Worm (Caenorhabditis elegans): ENCODE results near the gene ehs-1.
A peak's percentile ranks its signal among the peaks of the same experiment; 100 is the strongest.
"Not testable (repeated sequence)": the region's sequence is repeated elsewhere in the genome, so short reads cannot be mapped to it uniquely, and the experiment has no call there.

The ehs-1 gene

DNA sequence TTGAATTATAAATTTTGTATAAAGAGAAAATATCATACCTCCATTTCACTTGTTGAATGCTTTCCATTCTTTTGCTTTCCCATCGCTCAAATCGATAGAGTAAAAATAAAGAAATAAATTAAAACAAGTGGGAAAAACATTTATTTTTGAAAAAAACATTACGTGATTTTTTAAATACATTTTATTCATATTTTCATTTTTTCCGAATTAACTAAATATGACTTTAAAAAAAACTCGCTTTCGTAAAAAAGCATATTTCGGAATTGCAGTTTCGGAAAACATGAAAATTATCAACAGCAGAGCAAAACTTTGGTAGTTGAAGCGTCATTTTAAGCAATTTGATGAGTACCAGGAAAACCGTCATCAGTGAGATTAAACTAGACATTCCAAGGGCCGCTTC is 21.0 kb upstream of the ehs-1 start, which contains the start of gene K05F1.8:
Gene K05F1.8, minus strand, starts transcription at position 101 of the 400 bp plus-strand sequence.
- TF ChIP-seq dao-5 (tag; optimal IDR thresholded peaks at IDR 0.05) (no peak), W03F9.2 (tag; optimal IDR thresholded peaks at IDR 0.05) (no peak), him-1 (tag; optimal IDR thresholded peaks at IDR 0.05) (no peak)

DNA sequence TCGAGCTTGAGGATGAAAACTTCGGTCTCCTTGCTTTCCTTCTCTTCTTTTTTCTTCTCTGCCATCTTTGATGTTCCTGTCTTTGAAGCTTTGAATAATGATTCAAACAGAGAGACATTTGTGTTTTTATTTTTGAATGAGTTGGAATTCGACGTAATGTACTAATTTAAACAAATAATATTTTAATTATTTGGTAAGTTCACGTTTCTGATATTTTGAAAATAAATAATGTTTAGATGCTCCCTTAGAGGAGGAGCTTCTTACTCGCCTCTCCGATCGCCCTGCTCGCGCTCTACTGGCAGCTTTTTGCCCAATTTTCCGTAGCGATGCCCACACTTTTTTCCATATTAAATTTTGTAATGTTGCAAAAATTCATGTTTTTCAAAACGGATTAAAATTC is 19.4 kb upstream of the ehs-1 start, which contains the start of the genes K05F1.9 and K05F1.1:
Gene K05F1.9, minus strand, starts transcription at position 101 of the 400 bp plus-strand sequence.
Gene K05F1.1, plus strand, starts transcription at position 308 of the 400 bp plus-strand sequence.
- TF ChIP-seq dao-5 (tag; optimal IDR thresholded peaks at IDR 0.05) (no peak), W03F9.2 (tag; optimal IDR thresholded peaks at IDR 0.05) (no peak), him-1 (tag; optimal IDR thresholded peaks at IDR 0.05) (no peak)

DNA sequence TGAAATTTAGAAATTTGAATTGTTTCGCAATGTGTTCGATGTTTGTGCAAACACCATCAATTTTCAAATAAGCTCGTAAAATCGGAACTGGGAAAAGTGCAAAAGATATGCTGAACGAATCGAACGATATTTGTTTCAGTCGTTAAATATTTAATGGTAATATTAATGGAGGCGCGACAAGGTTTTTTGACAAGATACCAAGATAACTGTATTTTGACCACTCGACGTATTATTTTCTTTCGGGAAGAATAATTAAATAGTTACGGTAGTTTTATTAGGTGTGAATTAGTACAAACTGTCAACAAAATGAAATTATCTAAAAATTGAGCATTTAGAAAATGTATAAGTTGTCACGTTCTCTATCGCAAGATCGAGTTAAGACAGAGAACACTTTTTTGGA is 16.2 kb upstream of the ehs-1 start:
- no peak for TF ChIP-seq him-1 (tag; optimal IDR thresholded peaks at IDR 0.05)
- TF ChIP-seq dao-5 (tag; optimal IDR thresholded peaks at IDR 0.05), result no peak
- no peak for TF ChIP-seq W03F9.2 (tag; optimal IDR thresholded peaks at IDR 0.05)

DNA sequence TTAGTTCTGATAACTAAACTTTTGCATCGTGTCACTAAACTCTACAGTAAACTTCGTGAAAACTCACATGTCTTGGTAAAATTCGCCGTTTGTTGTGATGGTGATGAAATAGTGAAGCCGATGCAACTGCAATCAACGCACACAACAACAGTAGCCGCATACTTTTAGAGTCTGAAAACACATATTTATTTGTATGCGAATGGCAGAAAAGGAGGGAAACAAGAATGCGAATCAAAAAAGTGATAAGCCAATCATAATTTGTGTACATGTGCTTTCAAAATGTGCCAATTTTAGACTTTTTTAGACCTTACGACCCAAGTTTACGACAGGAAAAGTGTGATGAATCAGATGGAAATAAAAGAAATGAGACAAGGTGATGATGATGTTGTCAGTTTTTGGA is 15.2 kb upstream of the ehs-1 start, which contains the start of gene K05F1.10:
Gene K05F1.10, minus strand, starts transcription at position 171 of the 400 bp plus-strand sequence.
- TF ChIP-seq W03F9.2 (tag; optimal IDR thresholded peaks at IDR 0.05), result no peak
- no peak for TF ChIP-seq him-1 (tag; optimal IDR thresholded peaks at IDR 0.05)
- no peak for TF ChIP-seq dao-5 (tag; optimal IDR thresholded peaks at IDR 0.05)

DNA sequence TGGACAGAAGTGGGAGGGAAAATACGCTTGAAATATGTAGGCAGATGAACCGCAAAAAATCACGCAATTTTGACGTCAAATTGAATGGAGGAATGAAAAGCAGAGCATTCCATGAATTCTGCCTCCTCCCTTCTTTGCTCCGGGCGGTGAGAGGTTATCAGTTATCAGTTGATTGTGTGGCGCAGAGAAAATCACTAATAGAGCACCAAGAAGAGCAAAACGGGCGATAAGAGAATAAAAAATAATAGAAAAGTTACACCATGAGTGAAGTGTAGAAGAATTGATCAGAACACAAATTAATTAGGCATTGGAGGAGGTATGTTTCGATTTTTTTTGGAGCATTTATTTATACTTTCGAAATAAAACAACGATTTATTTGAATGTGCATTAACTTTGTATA is 13.9 kb upstream of the ehs-1 start:
- TF ChIP-seq W03F9.2 (tag; optimal IDR thresholded peaks at IDR 0.05) (no peak), him-1 (tag; optimal IDR thresholded peaks at IDR 0.05) (no peak), dao-5 (tag; optimal IDR thresholded peaks at IDR 0.05) (no peak)

DNA sequence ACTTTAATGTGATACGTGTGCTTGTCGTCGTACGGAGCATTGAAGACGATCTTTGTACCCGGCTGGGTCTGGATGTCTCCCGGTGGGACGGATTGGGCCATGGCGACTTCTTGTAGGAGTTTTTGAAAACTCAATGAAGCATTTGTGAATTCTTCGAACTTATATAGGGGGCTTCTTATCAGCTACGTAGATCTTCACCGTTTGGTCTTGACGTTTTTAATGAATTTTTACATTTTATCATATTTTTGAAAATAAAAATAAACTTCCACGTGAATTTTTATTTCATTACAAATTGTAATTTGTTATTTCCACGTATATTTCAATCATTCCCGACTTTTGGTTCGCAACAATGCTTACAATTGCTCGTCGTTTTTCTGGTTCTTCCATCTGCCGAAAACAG is 10.3 kb upstream of the ehs-1 start, which contains the start of the genes msp-64 and ZK1248.5:
Gene msp-64, minus strand, starts transcription at position 101 of the 400 bp plus-strand sequence.
Gene ZK1248.5, plus strand, starts transcription at position 285 of the 400 bp plus-strand sequence.
- no peak for TF ChIP-seq him-1 (tag; optimal IDR thresholded peaks at IDR 0.05)
- no peak for TF ChIP-seq W03F9.2 (tag; optimal IDR thresholded peaks at IDR 0.05)

DNA sequence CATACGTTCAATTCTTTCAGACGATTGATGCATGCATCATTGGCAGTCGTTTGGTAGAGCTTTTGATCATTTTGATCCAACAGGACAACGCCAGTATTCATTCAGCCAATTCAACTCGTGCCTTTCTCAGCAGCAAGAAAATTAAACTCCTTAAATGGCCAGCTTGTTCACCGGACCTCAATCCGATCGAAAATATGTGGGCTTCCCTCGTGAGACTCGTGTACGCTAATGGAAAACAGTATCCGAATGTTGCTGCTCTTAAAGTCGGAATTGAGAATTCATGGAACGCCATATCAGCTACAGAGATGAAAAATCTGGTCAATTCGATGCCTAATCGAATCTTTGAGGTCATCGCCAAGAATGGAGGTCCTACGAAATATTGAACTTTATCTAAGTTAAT is 5.1 kb upstream of the ehs-1 start, which contains the start of gene wago-5:
Gene wago-5, minus strand, starts transcription at position 101 of the 400 bp plus-strand sequence.
- TF ChIP-seq W03F9.2, dao-5, him-1 (tag; optimal IDR thresholded peaks at IDR 0.05): not testable (repeated sequence)

DNA sequence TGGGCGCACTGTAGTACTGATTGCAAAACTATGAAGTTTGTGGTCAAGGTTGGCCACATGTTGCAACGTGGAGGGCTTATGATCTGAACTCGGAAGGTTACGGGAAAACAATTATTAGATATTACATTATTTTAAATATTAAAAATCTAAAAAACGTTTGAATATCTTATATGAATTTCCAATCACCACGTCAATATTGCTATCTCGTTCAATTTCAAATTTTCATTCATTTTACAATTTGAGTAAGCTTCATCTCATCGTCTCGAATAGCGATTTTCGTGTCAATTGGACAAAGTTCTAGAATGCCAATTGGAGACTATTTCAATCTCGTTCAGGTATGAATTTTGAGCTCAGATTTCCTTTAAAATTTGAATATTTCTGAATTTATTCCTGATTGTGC is 4.2 kb upstream of the ehs-1 start, which contains the start of gene ZK1248.20:
Gene ZK1248.20, plus strand, starts transcription at position 301 of the 400 bp plus-strand sequence.
- TF ChIP-seq him-1 (tag; optimal IDR thresholded peaks at IDR 0.05) (no peak), dao-5 (tag; optimal IDR thresholded peaks at IDR 0.05) (no peak), W03F9.2 (tag; optimal IDR thresholded peaks at IDR 0.05) (no peak)

DNA sequence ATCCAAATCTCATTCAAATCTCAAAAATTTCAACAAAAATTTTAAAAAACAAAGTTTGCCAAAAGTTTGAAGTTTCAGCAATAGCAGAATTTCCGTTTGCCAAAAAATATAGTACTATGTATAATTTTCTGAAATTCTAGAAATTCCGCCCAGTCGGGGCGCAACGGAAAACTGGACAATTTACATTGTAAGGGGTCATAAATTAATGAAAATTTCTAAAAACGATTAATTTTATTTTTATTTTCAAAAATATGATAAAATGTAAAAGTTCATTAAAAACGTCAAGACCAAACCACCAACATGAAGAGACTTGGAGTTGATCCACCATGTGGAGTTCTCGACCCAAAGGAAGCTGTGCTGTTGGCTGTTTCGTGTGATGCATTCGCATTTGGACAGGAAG is 2.2 kb upstream of the ehs-1 start, which contains the start of gene ZK1248.4:
Gene ZK1248.4, plus strand, starts transcription at position 301 of the 400 bp plus-strand sequence.
- no peak for TF ChIP-seq him-1 (tag; optimal IDR thresholded peaks at IDR 0.05)
- no peak for TF ChIP-seq dao-5 (tag; optimal IDR thresholded peaks at IDR 0.05)
- TF ChIP-seq W03F9.2 (tag; optimal IDR thresholded peaks at IDR 0.05), result no peak

DNA sequence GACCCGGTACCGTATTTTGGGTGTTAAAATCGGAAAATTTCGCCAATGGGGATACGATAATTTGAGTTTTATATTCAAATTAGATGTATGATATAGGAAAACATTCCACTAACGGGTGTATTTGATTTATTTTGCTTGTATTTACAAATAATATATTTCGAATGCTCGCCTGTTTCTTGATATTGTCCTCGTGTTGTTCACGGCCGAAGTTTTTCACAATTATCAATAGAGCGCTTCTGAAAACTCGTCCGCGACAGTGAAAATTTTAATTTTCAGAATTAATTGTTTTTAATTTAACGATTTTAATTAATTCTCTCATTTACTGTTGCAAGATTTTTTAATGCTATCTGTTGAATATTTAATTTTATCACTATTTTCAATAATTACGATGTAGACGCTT is 857 bp upstream of the ehs-1 start:
- TF ChIP-seq him-1 (tag; optimal IDR thresholded peaks at IDR 0.05), result no peak
- peak; percentile 61 for TF ChIP-seq W03F9.2 (tag; optimal IDR thresholded peaks at IDR 0.05)

DNA sequence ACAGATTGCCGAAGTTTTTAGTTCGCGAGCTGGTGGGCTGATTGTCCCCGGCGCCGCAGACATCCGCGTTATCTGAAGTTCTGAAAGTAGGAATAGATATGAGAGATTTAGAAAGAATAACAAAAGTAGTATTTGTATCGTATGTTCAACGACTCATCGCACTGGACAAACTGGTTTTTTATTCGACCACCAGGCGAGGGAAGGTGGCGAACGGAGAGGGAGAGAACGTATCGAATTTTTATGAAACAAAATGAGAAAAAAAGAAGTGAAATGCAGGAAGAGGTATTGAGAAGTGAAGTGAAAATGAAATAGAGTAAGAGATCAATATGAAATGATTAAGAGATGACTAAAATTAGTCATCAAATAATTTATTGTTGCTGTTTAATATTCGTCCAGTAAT is 6.9 kb downstream of the ehs-1 start, which contains the start of gene tbc-2:
Gene tbc-2, minus strand, starts transcription at position 80 of the 400 bp plus-strand sequence.
- TF ChIP-seq W03F9.2 (tag; optimal IDR thresholded peaks at IDR 0.05), result no peak
- no peak for TF ChIP-seq dao-5 (tag; optimal IDR thresholded peaks at IDR 0.05)
- no peak for TF ChIP-seq him-1 (tag; optimal IDR thresholded peaks at IDR 0.05)

DNA sequence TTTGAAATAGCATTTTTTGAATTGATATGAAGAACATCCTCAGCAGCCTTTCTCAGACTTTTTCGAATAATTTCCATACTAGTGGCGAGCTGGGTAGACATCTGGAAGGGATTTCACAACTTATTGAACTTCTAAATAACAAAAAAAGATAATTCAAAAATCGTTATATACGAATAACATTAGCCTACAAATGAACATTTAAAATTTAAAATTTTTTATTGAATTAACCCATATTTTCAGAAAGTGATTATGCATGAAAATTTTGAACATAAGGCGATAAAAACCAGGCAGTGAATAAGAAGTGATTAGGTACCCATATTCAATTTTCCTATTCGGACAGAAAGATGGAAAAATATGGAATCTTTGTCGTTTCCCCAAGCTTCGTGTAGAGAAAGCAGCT is 8.0 kb downstream of the ehs-1 start, which contains the start of gene ZK1248.11:
Gene ZK1248.11, minus strand, starts transcription at position 101 of the 400 bp plus-strand sequence.
- TF ChIP-seq him-1 (tag; optimal IDR thresholded peaks at IDR 0.05), result no peak
- TF ChIP-seq W03F9.2 (tag; optimal IDR thresholded peaks at IDR 0.05), result no peak
- no peak for TF ChIP-seq dao-5 (tag; optimal IDR thresholded peaks at IDR 0.05)

DNA sequence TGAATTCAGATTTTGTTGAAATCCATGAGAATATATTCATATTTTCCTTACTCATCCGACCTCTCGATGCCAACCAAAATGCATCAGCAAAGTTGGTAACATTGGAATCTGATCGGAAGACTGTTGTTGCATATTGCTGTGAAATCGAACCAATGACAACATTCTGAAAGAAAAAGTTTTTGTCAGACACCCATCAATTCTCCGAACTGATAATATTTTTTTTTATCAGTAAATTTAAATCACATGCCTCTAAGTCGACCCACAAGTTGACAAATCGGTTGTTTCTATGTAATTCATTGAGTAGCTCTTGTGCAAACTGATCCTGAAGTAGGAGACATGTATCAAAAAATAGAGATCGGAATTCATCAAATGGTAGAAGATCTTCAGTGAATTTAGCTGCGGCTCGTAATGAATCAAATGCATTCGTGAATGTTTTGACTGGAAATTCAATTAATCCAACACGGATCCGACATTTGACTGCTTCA is 9.5 kb downstream of the ehs-1 start, which contains the start of gene col-74:
Gene col-74, plus strand, starts transcription at position 435 of the 485 bp plus-strand sequence.
- TF ChIP-seq W03F9.2 (tag; optimal IDR thresholded peaks at IDR 0.05) (no peak), dao-5 (tag; optimal IDR thresholded peaks at IDR 0.05) (no peak), him-1 (tag; optimal IDR thresholded peaks at IDR 0.05) (no peak)

DNA sequence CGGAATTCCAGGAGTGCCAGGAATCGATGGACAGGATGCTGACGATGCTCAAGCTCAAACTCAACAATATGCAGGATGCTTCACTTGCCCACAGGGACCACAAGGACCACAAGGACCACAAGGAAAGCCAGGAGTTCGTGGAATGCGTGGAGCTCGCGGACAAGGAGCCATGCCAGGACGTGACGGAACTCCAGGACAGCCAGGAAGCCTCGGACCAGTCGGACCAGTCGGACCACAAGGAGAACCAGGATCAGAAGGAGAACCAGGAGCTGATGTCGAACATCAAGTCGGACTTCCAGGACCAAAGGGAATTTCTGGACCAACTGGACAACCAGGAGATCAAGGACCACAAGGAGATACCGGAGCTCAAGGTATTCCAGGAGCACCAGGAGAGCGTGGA is 10.9 kb downstream of the ehs-1 start:
- no peak for TF ChIP-seq W03F9.2 (tag; optimal IDR thresholded peaks at IDR 0.05)
- TF ChIP-seq dao-5 (tag; optimal IDR thresholded peaks at IDR 0.05), result no peak
- no peak for TF ChIP-seq him-1 (tag; optimal IDR thresholded peaks at IDR 0.05)

Data from whole organism, L4/young adult.